Fruit fly (Drosophila melanogaster) whole organism, embryonic: Measurements from ENCODE around the gene AP-1mu.

Experiments
- Abd-B ChIP-seq: fragments of 200-800 bp; sonication (Bioruptor generic); optimal IDR thresholded peaks from 2 replicates; lab custom pipeline; 2018; ENCODE audit warnings: missing biosample characterization, mild to moderate bottlenecking, missing genetic modification characterization, moderate library complexity
- Ada2b ChIP-seq: fragments of 200-800 bp; sonication (Bioruptor generic); IDR thresholded peaks from 2 replicates; pipeline ENCODE4 v1.3.6; 2022; ENCODE audit warnings: missing biosample characterization, missing genetic modification characterization
- Atf6 ChIP-seq: fragments of 200-800 bp; sonication (Bioruptor generic); IDR thresholded peaks from 2 replicates; pipeline ENCODE4 v1.3.6; 2022; ENCODE audit warnings: missing biosample characterization, missing genetic modification characterization
- CG10147 ChIP-seq: fragments of 200-800 bp; sonication (Bioruptor generic); optimal IDR thresholded peaks from 2 replicates; lab custom pipeline; 2019; ENCODE audit warnings: missing biosample characterization, mild to moderate bottlenecking, missing genetic modification characterization, moderate library complexity
- CG12104 ChIP-seq: fragments of 200-800 bp; sonication (Bioruptor generic); optimal IDR thresholded peaks from 3 replicates; lab custom pipeline; 2016; ENCODE audit warnings: missing biosample characterization, missing genetic modification characterization
- CG14014 ChIP-seq: fragments of 200-800 bp; sonication (Bioruptor generic); IDR thresholded peaks from 2 replicates; pipeline ENCODE4 v1.3.6; 2022; ENCODE audit warnings: missing biosample characterization, missing genetic modification characterization
- CG14860 ChIP-seq: fragments of 200-800 bp; sonication (Bioruptor generic); IDR thresholded peaks from 3 replicates; pipeline ENCODE4 v1.3.6; 2022; ENCODE audit warnings: missing biosample characterization, missing genetic modification characterization; ENCODE audit not compliant: partially characterized antibody
- CG16815 ChIP-seq: fragments of 200-800 bp; sonication (Bioruptor generic); optimal IDR thresholded peaks from 3 replicates; lab custom pipeline; 2017; ENCODE audit warnings: missing biosample characterization, mild to moderate bottlenecking, missing genetic modification characterization
- CG17359 ChIP-seq: fragments of 200-800 bp; sonication (Bioruptor generic); optimal IDR thresholded peaks from 3 replicates; lab custom pipeline; 2018; ENCODE audit warnings: missing biosample characterization, mild to moderate bottlenecking, missing genetic modification characterization, moderate library complexity
- CG17568 ChIP-seq: fragments of 200-800 bp; sonication (Bioruptor generic); optimal IDR thresholded peaks from 2 replicates; lab custom pipeline; 2018; ENCODE audit warnings: missing biosample characterization, mild to moderate bottlenecking, missing genetic modification characterization, moderate library complexity
- CG17912 ChIP-seq: fragments of 200-800 bp; sonication (Bioruptor generic); optimal IDR thresholded peaks from 2 replicates; lab custom pipeline; 2018; ENCODE audit warnings: missing biosample characterization, mild to moderate bottlenecking, missing genetic modification characterization
- CG3407 ChIP-seq: fragments of 200-800 bp; sonication (Bioruptor generic); optimal IDR thresholded peaks from 2 replicates; lab custom pipeline; 2018; ENCODE audit warnings: missing biosample characterization, mild to moderate bottlenecking, missing genetic modification characterization
- CG34376 ChIP-seq: fragments of 200-800 bp; sonication (Bioruptor generic); optimal IDR thresholded peaks from 2 replicates; lab custom pipeline; 2018; ENCODE audit warnings: missing biosample characterization, mild to moderate bottlenecking, missing genetic modification characterization
- CG7357 ChIP-seq: fragments of 200-800 bp; sonication (Bioruptor generic); IDR thresholded peaks from 3 replicates; pipeline ENCODE4 v1.3.6; 2022; ENCODE audit warnings: missing biosample characterization, missing genetic modification characterization
- CG7928 ChIP-seq: fragments of 200-800 bp; sonication (Bioruptor generic); optimal IDR thresholded peaks from 2 replicates; lab custom pipeline; 2017; ENCODE audit warnings: missing biosample characterization, mild to moderate bottlenecking, missing genetic modification characterization
- CG8290 ChIP-seq, 3 experiments: fragments of 200-800 bp; sonication (Bioruptor generic); optimal IDR thresholded peaks; 2 replicates each; lab custom pipeline; 2016 to 2019; ENCODE audit warnings: missing biosample characterization in 3 of 3, missing genetic modification characterization in 3 of 3, mild to moderate bottlenecking in 2 of 3, moderate library complexity in 1 of 3
- CG9727 ChIP-seq: fragments of 200-800 bp; sonication (Bioruptor generic); optimal IDR thresholded peaks from 3 replicates; lab custom pipeline; 2017; ENCODE audit warnings: missing biosample characterization, mild to moderate bottlenecking, missing genetic modification characterization
- CG9817 ChIP-seq: fragments of 200-800 bp; sonication (Bioruptor generic); optimal IDR thresholded peaks from 2 replicates; lab custom pipeline; 2018; ENCODE audit warnings: missing biosample characterization, mild to moderate bottlenecking, missing genetic modification characterization, moderate library complexity
- Dll ChIP-seq: fragments of 200-800 bp; sonication (Bioruptor generic); IDR thresholded peaks from 4 replicates; pipeline ENCODE4 v1.3.6; 2022; ENCODE audit warnings: missing biosample characterization, missing genetic modification characterization; ENCODE audit not compliant: partially characterized antibody
- Dp ChIP-seq: fragments of 200-800 bp; sonication (Bioruptor generic); optimal IDR thresholded peaks from 2 replicates; lab custom pipeline; 2018; ENCODE audit warnings: missing biosample characterization, mild to moderate bottlenecking, missing genetic modification characterization, moderate library complexity
- E2f1 ChIP-seq: fragments of 200-800 bp; sonication (Bioruptor generic); IDR thresholded peaks from 2 replicates; pipeline ENCODE4 v1.3.6; 2022; ENCODE audit warnings: missing biosample characterization, missing genetic modification characterization
- Ets65A ChIP-seq: fragments of 200-800 bp; sonication (Bioruptor generic); peaks from one replicate; lab custom pipeline; 2016; ENCODE audit warnings: missing biosample characterization, missing genetic modification characterization
- HHEX ChIP-seq: fragments of 200-800 bp; sonication (Bioruptor generic); optimal IDR thresholded peaks from 3 replicates; lab custom pipeline; 2017; ENCODE audit warnings: missing biosample characterization, mild to moderate bottlenecking, missing genetic modification characterization, missing genetic modification reagents
- Hr51 ChIP-seq, 2 experiments: fragments of 200-800 bp; sonication (Bioruptor generic); optimal IDR thresholded peaks; 2 replicates in 1 of 2; 3 replicates in 1 of 2; lab custom pipeline; 2016 to 2018; ENCODE audit warnings: missing biosample characterization in 2 of 2, missing genetic modification characterization in 2 of 2, mild to moderate bottlenecking in 1 of 2, moderate library complexity in 1 of 2
- Hr78 ChIP-seq, 2 experiments: fragments of 200-800 bp in 1 of 2; fragments of >200 bp in 1 of 2; sonication (Bioruptor generic) in 1 of 2; optimal IDR thresholded peaks; 2 replicates each; lab custom pipeline; 2017 to 2019; ENCODE audit warnings: missing biosample characterization in 2 of 2, missing genetic modification characterization in 2 of 2, mild to moderate bottlenecking in 1 of 2, moderate library complexity in 1 of 2
- Lpt ChIP-seq: fragments of >200 bp; optimal IDR thresholded peaks from 2 replicates; lab custom pipeline; 2018; ENCODE audit warnings: missing biosample characterization, missing genetic modification characterization
- Myb ChIP-seq: fragments of 200-800 bp; sonication (Bioruptor generic); optimal IDR thresholded peaks from 2 replicates; lab custom pipeline; 2016; ENCODE audit warnings: missing biosample characterization, missing genetic modification characterization
- NfI ChIP-seq: fragments of 200-800 bp; sonication (Bioruptor generic); optimal IDR thresholded peaks from 3 replicates; lab custom pipeline; 2018; ENCODE audit warnings: missing biosample characterization, mild to moderate bottlenecking, missing genetic modification characterization, moderate library complexity
- Ravus ChIP-seq: fragments of 200-800 bp; sonication (Bioruptor generic); IDR thresholded peaks from 2 replicates; pipeline ENCODE4 v1.3.6; 2022; ENCODE audit warnings: missing biosample characterization, missing genetic modification characterization
- Sox100B ChIP-seq: fragments of 200-800 bp; sonication (Bioruptor generic); optimal IDR thresholded peaks from 3 replicates; lab custom pipeline; 2018; ENCODE audit warnings: missing biosample characterization, mild to moderate bottlenecking, missing genetic modification characterization
- Taf1 ChIP-seq: fragments of 200-800 bp; sonication (Bioruptor generic); IDR thresholded peaks from 2 replicates; pipeline ENCODE4 v1.3.6; 2022; ENCODE audit warnings: missing biosample characterization, missing genetic modification characterization
- Tbp ChIP-seq: fragments of >200 bp; optimal IDR thresholded peaks from 2 replicates; lab custom pipeline; 2018; ENCODE audit warnings: missing biosample characterization, missing genetic modification characterization
- amos ChIP-seq: fragments of 200-800 bp; sonication (Bioruptor generic); IDR thresholded peaks from 2 replicates; pipeline ENCODE4 v1.3.6; 2022; ENCODE audit warnings: missing biosample characterization, missing genetic modification characterization; ENCODE audit not compliant: partially characterized antibody
- bsh ChIP-seq, 2 experiments: fragments of 200-800 bp; sonication (Bioruptor generic); optimal IDR thresholded peaks; 2 replicates each; lab custom pipeline; 2017 to 2018; ENCODE audit warnings: mild to moderate bottlenecking in 2 of 2, missing biosample characterization in 2 of 2, missing genetic modification characterization in 2 of 2, moderate library complexity in 1 of 2
- cas ChIP-seq: fragments of 200-800 bp; sonication (Bioruptor generic); IDR thresholded peaks from 2 replicates; pipeline ENCODE4 v1.3.6; 2022; ENCODE audit warnings: missing biosample characterization, missing genetic modification characterization
- crol ChIP-seq: fragments of 200-800 bp; sonication (Bioruptor generic); IDR thresholded peaks from 2 replicates; pipeline ENCODE4 v1.3.6; 2022; ENCODE audit warnings: missing biosample characterization, missing genetic modification characterization
- fru ChIP-seq: fragments of >200 bp; optimal IDR thresholded peaks from 2 replicates; lab custom pipeline; 2017
- gem ChIP-seq: fragments of 200-800 bp; sonication (Bioruptor generic); optimal IDR thresholded peaks from 2 replicates; lab custom pipeline; 2019; ENCODE audit warnings: missing biosample characterization, mild to moderate bottlenecking, missing genetic modification characterization, moderate library complexity
- gfzf ChIP-seq: fragments of 200-800 bp; sonication (Bioruptor generic); optimal IDR thresholded peaks from 2 replicates; lab custom pipeline; 2016; ENCODE audit warnings: missing biosample characterization, mild to moderate bottlenecking, missing genetic modification characterization, moderate library complexity
- gro ChIP-seq: fragments of 200-800 bp; sonication (Bioruptor generic); optimal IDR thresholded peaks from 2 replicates; lab custom pipeline; 2016; ENCODE audit warnings: missing biosample characterization, missing genetic modification characterization
- jumu ChIP-seq: fragments of 200-800 bp; sonication (Bioruptor generic); optimal IDR thresholded peaks from 3 replicates; lab custom pipeline; 2016; ENCODE audit warnings: missing biosample characterization, missing genetic modification characterization
- lbe ChIP-seq: fragments of 200-800 bp; sonication (Bioruptor generic); optimal IDR thresholded peaks from 2 replicates; lab custom pipeline; 2016; ENCODE audit warnings: missing biosample characterization, mild to moderate bottlenecking, missing genetic modification characterization
- row ChIP-seq: fragments of 200-800 bp; sonication (Bioruptor generic); IDR thresholded peaks from 3 replicates; pipeline ENCODE4 v1.3.6; 2022; ENCODE audit warnings: missing biosample characterization, missing genetic modification characterization
- run ChIP-seq: fragments of 200-800 bp; sonication (Bioruptor generic); optimal IDR thresholded peaks from 3 replicates; lab custom pipeline; 2018; ENCODE audit warnings: missing biosample characterization, mild to moderate bottlenecking, missing genetic modification characterization
- sima ChIP-seq: fragments of 200-800 bp; sonication (Bioruptor generic); optimal IDR thresholded peaks from 2 replicates; lab custom pipeline; 2016; ENCODE audit warnings: missing biosample characterization, missing genetic modification characterization
- slbo ChIP-seq: fragments of 200-800 bp; sonication (Bioruptor generic); IDR thresholded peaks from 2 replicates; pipeline ENCODE4 v1.3.6; 2022; ENCODE audit warnings: missing biosample characterization, missing genetic modification characterization
- unpg ChIP-seq: fragments of 200-800 bp; sonication (Bioruptor generic); optimal IDR thresholded peaks from 3 replicates; lab custom pipeline; 2018; ENCODE audit warnings: missing biosample characterization, mild to moderate bottlenecking, missing genetic modification characterization, moderate library complexity
- vnd ChIP-seq: fragments of 200-800 bp; sonication (Bioruptor generic); IDR thresholded peaks from 3 replicates; pipeline ENCODE4 v1.3.6; 2022; ENCODE audit warnings: missing biosample characterization, missing genetic modification characterization; ENCODE audit not compliant: partially characterized antibody

AP-1mu gene

dm6 chr3R:9577382-9578137, 18.2 kb upstream of the AP-1mu start, which contains the start of the genes Kap-alpha3 and Son (continued):
- TF ChIP-seq Tbp (GFP tag; lab: Kevin White, UChicago) (no peak), CG8290 (GFP tag; optimal IDR thresholded peaks at IDR 0.05; lab: Kevin White, UChicago) (peak; percentile 79), CG8290 (tag; optimal IDR thresholded peaks at IDR 0.05; lab: Kevin White, UChicago) (peak; percentile 79 to 95), Myb (GFP tag; lab: Kevin White, UChicago) (peak; percentile 83), HHEX (GFP tag; lab: Kevin White, UChicago) (peak; percentile 94), bsh (GFP tag; optimal IDR thresholded peaks at IDR 0.05; lab: Kevin White, UChicago) (peak; percentile 44 to 80), slbo (GFP tag; lab: Robert Waterston, UW) (peak; percentile 93), Ada2b (peak; percentile 76), CG7357 (GFP tag; lab: Robert Waterston, UW) (peak; percentile 71), fru (no peak), Hr51 (GFP tag; optimal IDR thresholded peaks at IDR 0.05; lab: Kevin White, UChicago) (peak; percentile 86 to 95), CG9817 (tag; lab: Kevin White, UChicago) (peak; percentile 94), CG9727 (GFP tag; lab: Kevin White, UChicago) (peak; percentile 97), Hr78 (GFP tag; optimal IDR thresholded peaks at IDR 0.05; lab: Kevin White, UChicago) (peak in 1 of 2 experiments; percentile 54), cas (GFP tag; lab: Robert Waterston, UW) (peak; percentile 70; the same call in 1 of the 2 replicates), unpg (GFP tag; lab: Kevin White, UChicago) (peak; percentile 82), Abd-B (GFP tag; lab: Kevin White, UChicago) (peak; percentile 90), Sox100B (GFP tag; lab: Kevin White, UChicago) (peak; percentile 95), CG12104 (GFP tag; lab: Kevin White, UChicago) (peak; percentile 97), E2f1 (no peak; the same call in none of the 2 replicates), CG14014 (GFP tag; lab: Robert Waterston, UW) (peak; percentile 86), run (tag; lab: Kevin White, UChicago) (peak; percentile 78), sima (GFP tag; lab: Kevin White, UChicago) (peak; percentile 62), CG7928 (GFP tag; lab: Kevin White, UChicago) (peak; percentile 72), amos (GFP tag; lab: Robert Waterston, UW) (peak; percentile 80), CG17359 (tag; lab: Kevin White, UChicago) (peak; percentile 88), gem (tag; lab: Kevin White, UChicago) (peak; percentile 88), Atf6 (GFP tag; lab: Robert Waterston, UW) (peak; percentile 86), gro (GFP tag; lab: Kevin White, UChicago) (peak; percentile 93), gfzf (GFP tag; lab: Kevin White, UChicago) (peak; percentile 47), CG10147 (GFP tag; lab: Kevin White, UChicago) (peak; percentile 90), row (peak; percentile 95), NfI (GFP tag; lab: Kevin White, UChicago) (peak; percentile 97), Dp (GFP tag; lab: Kevin White, UChicago) (peak; percentile 41), Ets65A (GFP tag; lab: Kevin White, UChicago) (peak; percentile 100), crol (peak; percentile 29; the same call in 1 of the 2 replicates), lbe (GFP tag; lab: Kevin White, UChicago) (peak; percentile 87), CG34376 (GFP tag; lab: Kevin White, UChicago) (peak; percentile 98), jumu (peak; percentile 89), CG3407 (peak; percentile 93), CG14860 (GFP tag; lab: Robert Waterston, UW) (peak; percentile 81), CG17912 (GFP tag; lab: Kevin White, UChicago) (peak; percentile 98), Lpt (GFP tag; lab: Kevin White, UChicago) (no peak), Taf1 (GFP tag; lab: Robert Waterston, UW) (peak; percentile 60; the same call in 1 of the 2 replicates), CG16815 (GFP tag; lab: Kevin White, UChicago) (peak; percentile 87), Ravus (GFP tag; lab: Robert Waterston, UW) (peak; percentile 43), Dll (GFP tag; lab: Robert Waterston, UW) (peak; percentile 94), vnd (GFP tag; lab: Robert Waterston, UW) (peak; percentile 76), CG17568 (peak; percentile 88)
